Worm (Caenorhabditis elegans): ENCODE measurements around the gene bath-41.

ce11 chrIII:6731285-6731684 is 9.2 kb upstream of the bath-41 start:
- TF ChIP-seq flh-1 (GFP tag; optimal IDR thresholded peaks at IDR 0.05), result no peak
- no peak for TF ChIP-seq nhr-12 (tag; optimal IDR thresholded peaks at IDR 0.05)
- TF ChIP-seq blmp-1 (tag; optimal IDR thresholded peaks at IDR 0.05), result no peak
- TF ChIP-seq ces-1 (GFP tag; optimal IDR thresholded peaks at IDR 0.05), result no peak
- TF ChIP-seq nhr-28 (tag; optimal IDR thresholded peaks at IDR 0.05), result no peak
